ENCODE assay signal across 4 fruit fly cellular contexts in genomic region chr2L:4475422-4475821, dm6.
TF ChIP-seq lines count a peak whose summit lies in the region.

No protein-coding gene starts in this region.

- no peak for TF ChIP-seq CTCF in whole organism, embryonic (GFP tag; optimal IDR thresholded peaks at IDR 0.05; lab: Kevin White, UChicago)

TF ChIP-seq in whole organism, adult, 20 proteins besides CTCF, POLR2A, EP300 and RAD21:
- peak; percentile 8 for TF ChIP-seq CG12768 (GFP tag; optimal IDR thresholded peaks at IDR 0.05; lab: Kevin White, UChicago)
- TF ChIP-seq cnc (optimal IDR thresholded peaks at IDR 0.05; lab: Kevin White, UChicago) = no peak
- TF ChIP-seq pad (GFP tag; optimal IDR thresholded peaks at IDR 0.05; lab: Kevin White, UChicago) = no peak
- TF ChIP-seq cic (GFP tag; optimal IDR thresholded peaks at IDR 0.05; lab: Kevin White, UChicago) = peak; percentile 21
- TF ChIP-seq CG11617 (GFP tag; optimal IDR thresholded peaks at IDR 0.05; lab: Kevin White, UChicago) = peak; percentile 7

TF ChIP-seq in whole organism, embryonic, 481 proteins besides CTCF, POLR2A, EP300 and RAD21 (continues in another document):
- peak; percentile 36 for TF ChIP-seq Asciz (GFP tag; optimal IDR thresholded peaks at IDR 0.05; lab: Kevin White, UChicago)
- TF ChIP-seq lov (optimal IDR thresholded peaks at IDR 0.05; lab: Kevin White, UChicago) = no peak
- TF ChIP-seq lov (GFP tag; IDR thresholded peaks at IDR 0.05; lab: Robert Waterston, UW) = no peak
- no peak for TF ChIP-seq tgo (GFP tag; IDR thresholded peaks at IDR 0.05; lab: Robert Waterston, UW)
- TF ChIP-seq CG1603 (tag; optimal IDR thresholded peaks at IDR 0.05; lab: Kevin White, UChicago) = no peak
- peak; percentile 65 for TF ChIP-seq ATbp (GFP tag; optimal IDR thresholded peaks at IDR 0.05; lab: Kevin White, UChicago)
- TF ChIP-seq Fer1 (GFP tag; optimal IDR thresholded peaks at IDR 0.05; lab: Kevin White, UChicago) = no peak
- TF ChIP-seq sens (GFP tag; lab: Kevin White, UChicago) = peak; percentile 66
- no peak for TF ChIP-seq eyg (GFP tag; optimal IDR thresholded peaks at IDR 0.05; lab: Kevin White, UChicago)
- no peak for TF ChIP-seq CG32772 (GFP tag; IDR thresholded peaks at IDR 0.05; lab: Robert Waterston, UW)
- TF ChIP-seq lab (GFP tag; optimal IDR thresholded peaks at IDR 0.05; lab: Kevin White, UChicago) = peak; percentile 15
- no peak for TF ChIP-seq run (tag; optimal IDR thresholded peaks at IDR 0.05; lab: Kevin White, UChicago)
- no peak for TF ChIP-seq Awh (GFP tag; IDR thresholded peaks at IDR 0.05; lab: Robert Waterston, UW)
- TF ChIP-seq CG4328 (GFP tag; optimal IDR thresholded peaks at IDR 0.05; lab: Kevin White, UChicago) = no peak
- TF ChIP-seq CG42726 (GFP tag; IDR thresholded peaks at IDR 0.05; lab: Robert Waterston, UW; ENCODE audit: partially characterized antibody) = no peak
- peak; percentile 24 for TF ChIP-seq Blimp-1 (GFP tag; optimal IDR thresholded peaks at IDR 0.05; lab: Kevin White, UChicago)
- TF ChIP-seq z (GFP tag; IDR thresholded peaks at IDR 0.05; lab: Robert Waterston, UW) = no peak
- TF ChIP-seq gcm (GFP tag; optimal IDR thresholded peaks at IDR 0.05; lab: Kevin White, UChicago) = no peak
- no peak for TF ChIP-seq scrt (GFP tag; optimal IDR thresholded peaks at IDR 0.05; lab: Kevin White, UChicago)
- TF ChIP-seq H2.0 (GFP tag; IDR thresholded peaks at IDR 0.05; lab: Robert Waterston, UW) = no peak
- TF ChIP-seq kah (GFP tag; optimal IDR thresholded peaks at IDR 0.05; lab: Kevin White, UChicago) = no peak
- no peak for TF ChIP-seq Dref (GFP tag; IDR thresholded peaks at IDR 0.05; lab: Robert Waterston, UW)
- TF ChIP-seq CG2678 (tag; optimal IDR thresholded peaks at IDR 0.05; lab: Kevin White, UChicago) = peak; percentile 34
- no peak for TF ChIP-seq CG6654 (GFP tag; optimal IDR thresholded peaks at IDR 0.05; lab: Kevin White, UChicago)
- TF ChIP-seq CG11696 (GFP tag; IDR thresholded peaks at IDR 0.05; lab: Robert Waterston, UW) = no peak
- TF ChIP-seq CG7928 (GFP tag; optimal IDR thresholded peaks at IDR 0.05; lab: Kevin White, UChicago) = no peak
- no peak for TF ChIP-seq CG18619 (GFP tag; optimal IDR thresholded peaks at IDR 0.05; lab: Kevin White, UChicago)
- no peak for TF ChIP-seq odd (GFP tag; optimal IDR thresholded peaks at IDR 0.05; lab: Kevin White, UChicago)
- no peak for TF ChIP-seq mam (GFP tag; optimal IDR thresholded peaks at IDR 0.05; lab: Kevin White, UChicago)
- no peak for TF ChIP-seq sqz (GFP tag; optimal IDR thresholded peaks at IDR 0.05; lab: Kevin White, UChicago)
- no peak for TF ChIP-seq CG9727 (GFP tag; optimal IDR thresholded peaks at IDR 0.05; lab: Kevin White, UChicago)

TF ChIP-seq in whole organism, prepupa, 60 proteins besides CTCF, POLR2A, EP300 and RAD21:
- TF ChIP-seq fkh (GFP tag; optimal IDR thresholded peaks at IDR 0.05; lab: Kevin White, UChicago) = peak; percentile 46
- TF ChIP-seq CG31627 (GFP tag; optimal IDR thresholded peaks at IDR 0.05; lab: Kevin White, UChicago) = no peak

TF ChIP-seq in whole organism, wandering third instar larva, 38 proteins besides CTCF, POLR2A, EP300 and RAD21:
- TF ChIP-seq Jra (GFP tag; optimal IDR thresholded peaks at IDR 0.05; lab: Kevin White, UChicago) = no peak
- no peak for TF ChIP-seq sv (GFP tag; optimal IDR thresholded peaks at IDR 0.05; lab: Kevin White, UChicago)
- no peak for TF ChIP-seq br (GFP tag; optimal IDR thresholded peaks at IDR 0.05; lab: Kevin White, UChicago)
- no peak for TF ChIP-seq CG32264 (GFP tag; optimal IDR thresholded peaks at IDR 0.05; lab: Kevin White, UChicago)
- TF ChIP-seq h (GFP tag; optimal IDR thresholded peaks at IDR 0.05; lab: Kevin White, UChicago) = peak; percentile 22
- no peak for TF ChIP-seq Rel (GFP tag; optimal IDR thresholded peaks at IDR 0.05; lab: Kevin White, UChicago)
- no peak for TF ChIP-seq Rel (tag; optimal IDR thresholded peaks at IDR 0.05; lab: Kevin White, UChicago)
- no peak for TF ChIP-seq psq (GFP tag; optimal IDR thresholded peaks at IDR 0.05; lab: Kevin White, UChicago)
- TF ChIP-seq lola (GFP tag; optimal IDR thresholded peaks at IDR 0.05; lab: Kevin White, UChicago) = no peak
- no peak for TF ChIP-seq Dif (GFP tag; optimal IDR thresholded peaks at IDR 0.05; lab: Kevin White, UChicago; ENCODE audit: partially characterized antibody)
- TF ChIP-seq ey (GFP tag; optimal IDR thresholded peaks at IDR 0.05; lab: Kevin White, UChicago) = no peak
- TF ChIP-seq fru (GFP tag; optimal IDR thresholded peaks at IDR 0.05; lab: Kevin White, UChicago) = peak; percentile 23
- TF ChIP-seq Hr78 (GFP tag; optimal IDR thresholded peaks at IDR 0.05; lab: Kevin White, UChicago) = no peak
- TF ChIP-seq OdsH (GFP tag; optimal IDR thresholded peaks at IDR 0.05; lab: Kevin White, UChicago) = no peak
- TF ChIP-seq Dfd (GFP tag; optimal IDR thresholded peaks at IDR 0.05; lab: Kevin White, UChicago) = no peak
